Fruit fly (Drosophila melanogaster) whole organism, embryonic: ENCODE measurements around the gene kis.

ENCODE experiments used
- Atf6 ChIP-seq: fragments of 200-800 bp; sonication (Bioruptor generic); IDR thresholded peaks from 2 replicates; pipeline ENCODE4 v1.3.6; 2022; ENCODE audit warnings: missing biosample characterization, missing genetic modification characterization
- CG10209 ChIP-seq: fragments of 200-800 bp; sonication (Bioruptor generic); optimal IDR thresholded peaks from 3 replicates; lab custom pipeline; 2017; ENCODE audit warnings: missing biosample characterization, mild to moderate bottlenecking, missing genetic modification characterization, missing genetic modification reagents
- CG11504 ChIP-seq: fragments of 200-800 bp; sonication (Bioruptor generic); optimal IDR thresholded peaks from 3 replicates; lab custom pipeline; 2019; ENCODE audit warnings: missing biosample characterization, mild to moderate bottlenecking, missing genetic modification characterization, moderate library complexity
- CG12659 ChIP-seq: fragments of 200-800 bp; sonication (Bioruptor generic); optimal IDR thresholded peaks from 3 replicates; lab custom pipeline; 2017; ENCODE audit warnings: mild to moderate bottlenecking, missing biosample characterization, missing genetic modification reagents, missing genetic modification characterization
- CG13775 ChIP-seq: fragments of 200-800 bp; sonication (Bioruptor generic); optimal IDR thresholded peaks from 3 replicates; lab custom pipeline; 2017; ENCODE audit warnings: missing biosample characterization, mild to moderate bottlenecking, missing genetic modification characterization
- CG17328 ChIP-seq: fragments of 200-800 bp; sonication (Bioruptor generic); IDR thresholded peaks from 2 replicates; pipeline ENCODE4 v1.3.6; 2022; ENCODE audit warnings: missing biosample characterization, missing genetic modification characterization
- CG2202 ChIP-seq: fragments of 200-800 bp; sonication (Bioruptor generic); optimal IDR thresholded peaks from 2 replicates; lab custom pipeline; 2018; ENCODE audit warnings: missing biosample characterization, mild to moderate bottlenecking, missing genetic modification characterization
- CG3847 ChIP-seq: fragments of 200-800 bp; sonication (Bioruptor generic); IDR thresholded peaks from 2 replicates; pipeline ENCODE4 v1.3.6; 2022; ENCODE audit warnings: missing biosample characterization, missing genetic modification characterization
- CG7963 ChIP-seq: fragments of 200-800 bp; sonication (Bioruptor generic); IDR thresholded peaks from 3 replicates; pipeline ENCODE4 v1.3.6; 2022; ENCODE audit warnings: missing biosample characterization, missing genetic modification characterization; ENCODE audit not compliant: partially characterized antibody
- CG9437 ChIP-seq: fragments of 200-800 bp; sonication (Bioruptor generic); optimal IDR thresholded peaks from 2 replicates; lab custom pipeline; 2018; ENCODE audit warnings: missing biosample characterization, mild to moderate bottlenecking, missing genetic modification characterization
- CkIIα-i1 ChIP-seq: fragments of 200-800 bp; sonication (Bioruptor generic); IDR thresholded peaks from 2 replicates; pipeline ENCODE4 v1.3.6; 2022; ENCODE audit warnings: missing biosample characterization, missing genetic modification characterization
- CrebB ChIP-seq: fragments of 200-800 bp; sonication (Bioruptor generic); optimal IDR thresholded peaks from 3 replicates; lab custom pipeline; 2018; ENCODE audit warnings: missing biosample characterization, mild to moderate bottlenecking, missing genetic modification characterization
- Gsc ChIP-seq: fragments of 200-800 bp; sonication (Bioruptor generic); IDR thresholded peaks from 2 replicates; pipeline ENCODE4 v1.3.6; 2022; ENCODE audit warnings: missing biosample characterization, missing genetic modification characterization
- Hey ChIP-seq: fragments of 200-800 bp; sonication (Bioruptor generic); optimal IDR thresholded peaks from 3 replicates; lab custom pipeline; 2018; ENCODE audit warnings: missing biosample characterization, mild to moderate bottlenecking, missing genetic modification characterization
- Kr ChIP-seq: fragments of 200-800 bp; sonication (Bioruptor generic); optimal IDR thresholded peaks from 2 replicates; lab custom pipeline; 2017; ENCODE audit warnings: missing biosample characterization, mild to moderate bottlenecking, missing genetic modification characterization
- MESR4 ChIP-seq: fragments of 200-800 bp; sonication (Bioruptor generic); optimal IDR thresholded peaks from 2 replicates; lab custom pipeline; 2018; ENCODE audit warnings: missing biosample characterization, mild to moderate bottlenecking, missing genetic modification characterization, moderate library complexity
- Mad ChIP-seq: fragments of 200-800 bp; sonication (Bioruptor generic); optimal IDR thresholded peaks from 2 replicates; lab custom pipeline; 2016; ENCODE audit warnings: missing biosample characterization, missing genetic modification characterization
- PHDP ChIP-seq: fragments of 200-800 bp; sonication (Bioruptor generic); optimal IDR thresholded peaks from 3 replicates; lab custom pipeline; 2018; ENCODE audit warnings: missing biosample characterization, mild to moderate bottlenecking, missing genetic modification characterization, moderate library complexity
- Poxn ChIP-seq: fragments of 200-800 bp; sonication (Bioruptor generic); IDR thresholded peaks from 2 replicates; pipeline ENCODE4 v1.3.6; 2022; ENCODE audit warnings: missing biosample characterization, missing genetic modification characterization
- Ptx1 ChIP-seq: fragments of 200-800 bp; sonication (Bioruptor generic); IDR thresholded peaks from 2 replicates; pipeline ENCODE4 v1.3.6; 2022; ENCODE audit warnings: missing biosample characterization, missing genetic modification characterization
- Sin3A ChIP-seq: fragments of >200 bp; optimal IDR thresholded peaks from 2 replicates; lab custom pipeline; 2018
- Sry-β ChIP-seq: fragments of 200-800 bp; sonication (Bioruptor generic); optimal IDR thresholded peaks from 2 replicates; lab custom pipeline; 2018; ENCODE audit warnings: missing biosample characterization, mild to moderate bottlenecking, missing genetic modification characterization, moderate library complexity
- Ssrp ChIP-seq: fragments of 200-800 bp; sonication (Bioruptor generic); optimal IDR thresholded peaks from 2 replicates; lab custom pipeline; 2018; ENCODE audit warnings: missing biosample characterization, mild to moderate bottlenecking, missing genetic modification characterization, moderate library complexity
- YL-1 ChIP-seq: fragments of 200-800 bp; sonication (Bioruptor generic); optimal IDR thresholded peaks from 3 replicates; lab custom pipeline; 2017; ENCODE audit warnings: missing biosample characterization, mild to moderate bottlenecking, missing genetic modification characterization
- al ChIP-seq: fragments of 200-800 bp; sonication (Bioruptor generic); IDR thresholded peaks from 2 replicates; pipeline ENCODE4 v1.3.6; 2022; ENCODE audit warnings: missing biosample characterization, missing genetic modification characterization
- aop ChIP-seq: fragments of 200-800 bp; sonication (Bioruptor generic); IDR thresholded peaks from 2 replicates; pipeline ENCODE4 v1.3.6; 2022; ENCODE audit warnings: missing biosample characterization, missing genetic modification characterization
- bowl ChIP-seq: fragments of 200-800 bp; sonication (Bioruptor generic); IDR thresholded peaks from 2 replicates; pipeline ENCODE4 v1.3.6; 2022; ENCODE audit warnings: missing biosample characterization, missing genetic modification characterization
- cas ChIP-seq: fragments of 200-800 bp; sonication (Bioruptor generic); IDR thresholded peaks from 2 replicates; pipeline ENCODE4 v1.3.6; 2022; ENCODE audit warnings: missing biosample characterization, missing genetic modification characterization
- croc ChIP-seq: fragments of 200-800 bp; sonication (Bioruptor generic); conservative IDR thresholded peaks from 3 replicates; pipeline ENCODE4 v1.3.6; 2022; ENCODE audit warnings: missing biosample characterization, missing genetic modification characterization
- dan ChIP-seq: fragments of 200-800 bp; sonication (Bioruptor generic); IDR thresholded peaks from 2 replicates; pipeline ENCODE4 v1.3.6; 2022; ENCODE audit warnings: missing biosample characterization, missing genetic modification characterization
- fu2 ChIP-seq: fragments of 200-800 bp; sonication (Bioruptor generic); optimal IDR thresholded peaks from 2 replicates; lab custom pipeline; 2016; ENCODE audit warnings: missing biosample characterization, missing genetic modification characterization
- gcm2 ChIP-seq: fragments of 200-800 bp; sonication (Bioruptor generic); optimal IDR thresholded peaks from 2 replicates; lab custom pipeline; 2016; ENCODE audit warnings: missing biosample characterization, missing genetic modification characterization
- gsb ChIP-seq: fragments of 200-800 bp; sonication (Bioruptor generic); IDR thresholded peaks from 2 replicates; pipeline ENCODE4 v1.3.6; 2022; ENCODE audit warnings: missing biosample characterization, missing genetic modification characterization
- gt ChIP-seq: fragments of 200-800 bp; sonication (Bioruptor generic); IDR thresholded peaks from 2 replicates; pipeline ENCODE4 v1.3.6; 2022; ENCODE audit warnings: missing biosample characterization, missing genetic modification characterization
- jigr1 ChIP-seq: fragments of 200-800 bp; sonication (Bioruptor generic); IDR thresholded peaks from 3 replicates; pipeline ENCODE4 v1.3.6; 2022; ENCODE audit warnings: missing biosample characterization, missing genetic modification characterization
- jing ChIP-seq: fragments of 200-800 bp; sonication (Bioruptor generic); optimal IDR thresholded peaks from 2 replicates; lab custom pipeline; 2018; ENCODE audit warnings: missing biosample characterization, mild to moderate bottlenecking, missing genetic modification characterization
- kni ChIP-seq: fragments of 200-800 bp; sonication (Bioruptor generic); optimal IDR thresholded peaks from 3 replicates; lab custom pipeline; 2017; ENCODE audit warnings: mild to moderate bottlenecking, missing biosample characterization, missing genetic modification reagents, missing genetic modification characterization
- mirr ChIP-seq: fragments of 200-800 bp; sonication (Bioruptor generic); optimal IDR thresholded peaks from 3 replicates; lab custom pipeline; 2018; ENCODE audit warnings: missing biosample characterization, mild to moderate bottlenecking, missing genetic modification characterization
- mld ChIP-seq: fragments of 200-800 bp; sonication (Bioruptor generic); IDR thresholded peaks from 3 replicates; pipeline ENCODE4 v1.3.6; 2022; ENCODE audit warnings: missing biosample characterization, missing genetic modification characterization; ENCODE audit not compliant: partially characterized antibody
- pho ChIP-seq: fragments of 200-800 bp; sonication (Bioruptor generic); optimal IDR thresholded peaks from 2 replicates; lab custom pipeline; 2016; ENCODE audit warnings: missing biosample characterization, missing genetic modification characterization
- pita ChIP-seq: fragments of 200-800 bp; sonication (Bioruptor generic); optimal IDR thresholded peaks from 2 replicates; lab custom pipeline; 2017; ENCODE audit warnings: missing biosample characterization, mild to moderate bottlenecking, missing genetic modification characterization
- pros ChIP-seq: fragments of 200-800 bp; sonication (Bioruptor generic); optimal IDR thresholded peaks from 3 replicates; lab custom pipeline; 2019; ENCODE audit warnings: missing biosample characterization, mild to moderate bottlenecking, missing genetic modification characterization, moderate library complexity
- sim ChIP-seq: fragments of 200-800 bp; sonication (Bioruptor generic); IDR thresholded peaks from 2 replicates; pipeline ENCODE4 v1.3.6; 2022; ENCODE audit warnings: missing biosample characterization, missing genetic modification characterization
- sisA ChIP-seq: fragments of 200-800 bp; sonication (Bioruptor generic); IDR thresholded peaks from 2 replicates; pipeline ENCODE4 v1.3.6; 2022; ENCODE audit warnings: missing biosample characterization, missing genetic modification characterization
- tll ChIP-seq, 2 experiments: fragments of 200-800 bp in 1 of 2; fragments of >200 bp in 1 of 2; sonication (Bioruptor generic) in 1 of 2; optimal IDR thresholded peaks; 2 replicates each; lab custom pipeline; 2017 to 2019; ENCODE audit warnings: missing biosample characterization in 2 of 2, missing genetic modification characterization in 2 of 2, mild to moderate bottlenecking in 1 of 2, moderate library complexity in 1 of 2
- trh ChIP-seq: fragments of 200-800 bp; sonication (Bioruptor generic); optimal IDR thresholded peaks from 2 replicates; lab custom pipeline; 2016; ENCODE audit warnings: missing biosample characterization, missing genetic modification characterization
- unc-4 ChIP-seq: fragments of 200-800 bp; sonication (Bioruptor generic); IDR thresholded peaks from 2 replicates; pipeline ENCODE4 v1.3.6; 2022; ENCODE audit warnings: missing biosample characterization, missing genetic modification characterization; ENCODE audit not compliant: partially characterized antibody
- zen ChIP-seq: fragments of 200-800 bp; sonication (Bioruptor generic); optimal IDR thresholded peaks from 3 replicates; lab custom pipeline; 2018; ENCODE audit warnings: missing biosample characterization, mild to moderate bottlenecking, missing genetic modification characterization, moderate library complexity
- zf30C ChIP-seq: fragments of 200-800 bp; sonication (Bioruptor generic); optimal IDR thresholded peaks from 3 replicates; lab custom pipeline; 2018; ENCODE audit warnings: missing biosample characterization, mild to moderate bottlenecking, missing genetic modification characterization

Gene kis

dm6 chr2L:297480-298284 lies 47.1 kb upstream of the kis start, which contains the start of gene Pi3K21B (continued):
- TF ChIP-seq CrebB (tag; lab: Kevin White, UChicago) (peak; percentile 66), PHDP (tag; lab: Kevin White, UChicago) (peak; percentile 89), CG12659 (peak; percentile 96), CG7963 (GFP tag; lab: Robert Waterston, UW) (0 out of 3 replicates have a peak, but pooled peaks have one; percentile 24), Mad (GFP tag; lab: Kevin White, UChicago) (peak; percentile 87), Atf6 (GFP tag; lab: Robert Waterston, UW) (peak; percentile 82), YL-1 (GFP tag; lab: Kevin White, UChicago) (peak; percentile 75), Poxn (GFP tag; lab: Robert Waterston, UW) (peak; percentile 60; the same call in 1 of the 2 replicates), aop (GFP tag; lab: Robert Waterston, UW) (peak; percentile 57), CkIIα-i1 (no peak), CG2202 (tag; lab: Kevin White, UChicago) (peak; percentile 62), mirr (GFP tag; lab: Kevin White, UChicago) (peak; percentile 73), Sin3A (lab: Kevin White, UChicago) (peak; percentile 77), tll (GFP tag; optimal IDR thresholded peaks at IDR 0.05; lab: Kevin White, UChicago) (no peak), pros (GFP tag; lab: Kevin White, UChicago) (peak; percentile 36), gt (GFP tag; lab: Robert Waterston, UW) (0 out of 2 replicates have a peak, but pooled peaks have one; percentile 56), sisA (GFP tag; lab: Robert Waterston, UW) (peak; percentile 91), MESR4 (GFP tag; lab: Kevin White, UChicago) (peak; percentile 97), Ssrp (tag; lab: Kevin White, UChicago) (peak; percentile 90), Gsc (GFP tag; lab: Robert Waterston, UW) (no peak), CG3847 (peak; percentile 93), unc-4 (peak; percentile 34; the same call in 1 of the 2 replicates), zen (tag; lab: Kevin White, UChicago) (peak; percentile 91), jing (GFP tag; lab: Kevin White, UChicago) (peak; percentile 43), cas (GFP tag; lab: Robert Waterston, UW) (peak; percentile 30; the same call in 1 of the 2 replicates), sim (GFP tag; lab: Robert Waterston, UW) (no peak), Sry-β (GFP tag; lab: Kevin White, UChicago) (no peak), dan (GFP tag; lab: Robert Waterston, UW) (no peak), CG11504 (tag; lab: Kevin White, UChicago) (peak; percentile 88), Kr (no peak), kni (GFP tag; lab: Kevin White, UChicago) (peak; percentile 87), CG9437 (GFP tag; lab: Kevin White, UChicago) (peak; percentile 100), gcm2 (GFP tag; lab: Kevin White, UChicago) (peak; percentile 77), mld (GFP tag; lab: Robert Waterston, UW) (no peak), CG13775 (GFP tag; lab: Kevin White, UChicago) (peak; percentile 95), al (GFP tag; lab: Robert Waterston, UW) (peak; percentile 77), gsb (GFP tag; lab: Robert Waterston, UW) (0 out of 2 replicates have a peak, but pooled peaks have one; percentile 38), trh (peak; percentile 78), fu2 (GFP tag; lab: Kevin White, UChicago) (peak; percentile 93), Hey (tag; lab: Kevin White, UChicago) (peak; percentile 71), bowl (GFP tag; lab: Robert Waterston, UW) (0 out of 2 replicates have a peak, but pooled peaks have one; percentile 32), CG10209 (GFP tag; lab: Kevin White, UChicago) (peak; percentile 92), zf30C (GFP tag; lab: Kevin White, UChicago) (peak; percentile 10), croc (GFP tag; lab: Robert Waterston, UW) (peak; percentile 67), pita (GFP tag; lab: Kevin White, UChicago) (no peak), CG17328 (GFP tag; lab: Robert Waterston, UW) (peak; percentile 75; the same call in 1 of the 2 replicates), pho (GFP tag; lab: Kevin White, UChicago) (peak; percentile 90), jigr1 (GFP tag; lab: Robert Waterston, UW) (peak; percentile 72; the same call in 2 of the 3 replicates), Ptx1 (GFP tag; lab: Robert Waterston, UW) (peak; percentile 87)
